Worm (Caenorhabditis elegans): Measurements from ENCODE around the gene T05D4.5.

- TF ChIP-seq lag-1 (GFP tag; IDR thresholded peaks at IDR 0.05) (no peak), unc-62 (GFP tag; optimal IDR thresholded peaks at IDR 0.05) (no peak), efl-1 (GFP tag; optimal IDR thresholded peaks at IDR 0.05) (no peak), fkh-3 (tag; optimal IDR thresholded peaks at IDR 0.05) (no peak), lin-26 (GFP tag; IDR thresholded peaks at IDR 0.05) (no peak), nhr-90 (tag; optimal IDR thresholded peaks at IDR 0.05) (no peak), pha-4 (tag; optimal IDR thresholded peaks at IDR 0.05) (no peak), hmg-20 (GFP tag; IDR thresholded peaks at IDR 0.05) (no peak), nhr-120 (GFP tag; IDR thresholded peaks at IDR 0.05) (no peak), ZK185.1 (tag; optimal IDR thresholded peaks at IDR 0.05; ENCODE audit: poor library complexity, severe bottlenecking) (no peak), F55B11.4 (tag; optimal IDR thresholded peaks at IDR 0.05; ENCODE audit: borderline replicate concordance, insufficient read depth) (no peak), lsy-27 (tag; optimal IDR thresholded peaks at IDR 0.05; ENCODE audit: borderline replicate concordance, insufficient read depth) (no peak), B0261.1 (tag; optimal IDR thresholded peaks at IDR 0.05) (no peak)
These were observed 4.9 kb upstream of the T05D4.5 start, which contains the start of gene osm-7 for ce11 chrIII:13575610-13576232.
